Fruit fly (Drosophila melanogaster): ENCODE data around the gene CheA75a.

The CheA75a gene

dm6 chr3L:18228527-18228926 is 23.4 kb upstream of the CheA75a start:
- TF ChIP-seq usp (GFP tag; optimal IDR thresholded peaks at IDR 0.05) (no peak), Mio (GFP tag; optimal IDR thresholded peaks at IDR 0.05) (no peak), lola (GFP tag; optimal IDR thresholded peaks at IDR 0.05) (no peak), CG9705 (GFP tag; optimal IDR thresholded peaks at IDR 0.05) (no peak), h (GFP tag; optimal IDR thresholded peaks at IDR 0.05) (no peak)

- TF ChIP-seq Vsx2 (GFP tag; optimal IDR thresholded peaks at IDR 0.05; ENCODE audit: partially characterized antibody): no peak
- no peak for TF ChIP-seq brk (GFP tag; optimal IDR thresholded peaks at IDR 0.05)
- no peak for TF ChIP-seq woc (GFP tag; optimal IDR thresholded peaks at IDR 0.05)
- no peak for TF ChIP-seq Hr83 (GFP tag; optimal IDR thresholded peaks at IDR 0.05; ENCODE audit: poor library complexity, severe bottlenecking)
- no peak for TF ChIP-seq ey (GFP tag; optimal IDR thresholded peaks at IDR 0.05)
- TF ChIP-seq Hr78 (GFP tag; optimal IDR thresholded peaks at IDR 0.05): no peak
- TF ChIP-seq fru (GFP tag; optimal IDR thresholded peaks at IDR 0.05): no peak
- no peak for TF ChIP-seq N (GFP tag; optimal IDR thresholded peaks at IDR 0.05)
- TF ChIP-seq sage (GFP tag; optimal IDR thresholded peaks at IDR 0.05): no peak
- no peak for TF ChIP-seq CrebA (GFP tag; optimal IDR thresholded peaks at IDR 0.05; ENCODE audit: borderline replicate concordance)
- no peak for TF ChIP-seq Jra (GFP tag; optimal IDR thresholded peaks at IDR 0.05)
- no peak for TF ChIP-seq psq (GFP tag; optimal IDR thresholded peaks at IDR 0.05)
- no peak for TF ChIP-seq HLH106 (tag; optimal IDR thresholded peaks at IDR 0.05)
- TF ChIP-seq usp (GFP tag; optimal IDR thresholded peaks at IDR 0.05): no peak
- no peak for TF ChIP-seq Mio (GFP tag; optimal IDR thresholded peaks at IDR 0.05)
These were observed 22.8 kb upstream of the CheA75a start for dm6 chr3L:18228954-18229627.

- TF ChIP-seq psq (GFP tag; optimal IDR thresholded peaks at IDR 0.05) (peak; percentile 49), HLH106 (tag; optimal IDR thresholded peaks at IDR 0.05) (no peak)
These were observed 20.7 kb upstream of the CheA75a start for dm6 chr3L:18231024-18231814.

- TF ChIP-seq CG9705 (GFP tag; optimal IDR thresholded peaks at IDR 0.05): no peak
- no peak for TF ChIP-seq Myc (optimal IDR thresholded peaks at IDR 0.05)
- no peak for TF ChIP-seq pan (optimal IDR thresholded peaks at IDR 0.05)
- no peak for TF ChIP-seq usp (GFP tag; optimal IDR thresholded peaks at IDR 0.05)
- no peak for TF ChIP-seq Jra (GFP tag; optimal IDR thresholded peaks at IDR 0.05)
- no peak for TF ChIP-seq N (GFP tag; optimal IDR thresholded peaks at IDR 0.05)
- TF ChIP-seq Hr83 (GFP tag; optimal IDR thresholded peaks at IDR 0.05; ENCODE audit: poor library complexity, severe bottlenecking): no peak
- TF ChIP-seq br (GFP tag; optimal IDR thresholded peaks at IDR 0.05): peak; percentile 52
- no peak for TF ChIP-seq dl (GFP tag; optimal IDR thresholded peaks at IDR 0.05; ENCODE audit: insufficient read depth in 1 of 2, partially characterized antibody in 2 of 2)
- TF ChIP-seq woc (GFP tag; optimal IDR thresholded peaks at IDR 0.05): peak; percentile 13
- peak; percentile 75 for TF ChIP-seq fru (GFP tag; optimal IDR thresholded peaks at IDR 0.05)
- TF ChIP-seq CrebA (GFP tag; optimal IDR thresholded peaks at IDR 0.05; ENCODE audit: borderline replicate concordance): no peak
- no peak for TF ChIP-seq CG32264 (GFP tag; optimal IDR thresholded peaks at IDR 0.05)
- TF ChIP-seq HLH106 (tag; optimal IDR thresholded peaks at IDR 0.05): peak; percentile 70
- TF ChIP-seq tai (GFP tag; optimal IDR thresholded peaks at IDR 0.05): peak; percentile 10
- no peak for TF ChIP-seq jim (GFP tag; optimal IDR thresholded peaks at IDR 0.05)
- TF ChIP-seq foxo (GFP tag; optimal IDR thresholded peaks at IDR 0.05): peak in 1 of 2 experiments; percentile 72
- peak; percentile 63 for TF ChIP-seq psq (GFP tag; optimal IDR thresholded peaks at IDR 0.05)
- no peak for TF ChIP-seq GATAd (GFP tag; optimal IDR thresholded peaks at IDR 0.05)
- TF ChIP-seq Hr78 (GFP tag; optimal IDR thresholded peaks at IDR 0.05): no peak
- TF ChIP-seq ey (GFP tag; optimal IDR thresholded peaks at IDR 0.05): peak; percentile 64
- peak; percentile 39 for TF ChIP-seq Hnf4 (GFP tag; optimal IDR thresholded peaks at IDR 0.05)
- no peak for TF ChIP-seq lola (GFP tag; optimal IDR thresholded peaks at IDR 0.05)
- peak; percentile 74 for TF ChIP-seq OdsH (GFP tag; optimal IDR thresholded peaks at IDR 0.05)
- peak; percentile 4 for TF ChIP-seq brk (GFP tag; optimal IDR thresholded peaks at IDR 0.05)
- no peak for TF ChIP-seq Dif (GFP tag; optimal IDR thresholded peaks at IDR 0.05; ENCODE audit: partially characterized antibody)
- peak; percentile 76 for TF ChIP-seq Sp1 (GFP tag; optimal IDR thresholded peaks at IDR 0.05)
- no peak for TF ChIP-seq dsf (GFP tag; optimal IDR thresholded peaks at IDR 0.05; ENCODE audit: borderline replicate concordance)
- TF ChIP-seq Mio (GFP tag; optimal IDR thresholded peaks at IDR 0.05): no peak
- TF ChIP-seq Dfd (GFP tag; optimal IDR thresholded peaks at IDR 0.05): no peak
- TF ChIP-seq rgr (GFP tag; optimal IDR thresholded peaks at IDR 0.05): peak; percentile 53
- peak; percentile 47 for TF ChIP-seq dmrt93B (GFP tag; optimal IDR thresholded peaks at IDR 0.05)
- no peak for TF ChIP-seq sv (GFP tag; optimal IDR thresholded peaks at IDR 0.05)
- TF ChIP-seq Vsx2 (GFP tag; optimal IDR thresholded peaks at IDR 0.05; ENCODE audit: partially characterized antibody): no peak
- TF ChIP-seq h (GFP tag; optimal IDR thresholded peaks at IDR 0.05): peak; percentile 82
- no peak for TF ChIP-seq sage (GFP tag; optimal IDR thresholded peaks at IDR 0.05)
- TF ChIP-seq Abd-B (GFP tag; optimal IDR thresholded peaks at IDR 0.05): no peak
These were observed 19.8 kb upstream of the CheA75a start for dm6 chr3L:18231927-18232721.

Data from whole organism, wandering third instar larva.